Worm (Caenorhabditis elegans) whole organism, young adult: ENCODE data around the gene gcy-20.

Source experiments
- B0019.2 ChIP-seq: fragments of 200-800 bp; sonication (Bioruptor generic); conservative IDR thresholded peaks from 2 replicates; pipeline ENCODE4 v1.3.6; 2022; ENCODE audit warnings: missing genetic modification reagents, missing genetic modification characterization, missing compliant biosample characterization
- B0035.1 ChIP-seq: sonication (generic microtip); optimal IDR thresholded peaks from 2 replicates; lab custom pipeline; 2016; ENCODE audit warnings: missing genetic modification characterization, mild to moderate bottlenecking, missing compliant biosample characterization, missing genotype, missing genetic modification reagents
- C06A6.2 ChIP-seq: fragments of 200-800 bp; sonication (Bioruptor generic); conservative IDR thresholded peaks from 2 replicates; pipeline ENCODE4 v1.3.6; 2022; ENCODE audit warnings: missing genetic modification characterization, missing compliant biosample characterization
- F57A8.1 ChIP-seq: fragments of 200-800 bp; sonication (Bioruptor generic); optimal IDR thresholded peaks from 2 replicates; lab custom pipeline; 2018; ENCODE audit warnings: mild to moderate bottlenecking, missing genetic modification characterization, moderate library complexity, missing compliant biosample characterization
- K11D2.4 ChIP-seq: fragments of 200-800 bp; sonication (Bioruptor generic); IDR thresholded peaks from 2 replicates; pipeline ENCODE4 v1.3.6; 2022; ENCODE audit warnings: missing genetic modification reagents, missing genetic modification characterization, missing compliant biosample characterization
- K12H6.12 ChIP-seq: fragments of 200-800 bp; sonication (Bioruptor generic); optimal IDR thresholded peaks from 2 replicates; lab custom pipeline; 2018; ENCODE audit warnings: mild to moderate bottlenecking, missing genetic modification characterization, missing compliant biosample characterization
- Y53F4B.3 ChIP-seq: fragments of 200-800 bp; sonication (Bioruptor generic); IDR thresholded peaks from 2 replicates; pipeline ENCODE4 v1.3.6; 2022; ENCODE audit warnings: missing genetic modification reagents, missing genetic modification characterization, missing compliant biosample characterization
- Y67H2A.10 ChIP-seq: fragments of 200-800 bp; sonication (Bioruptor generic); conservative IDR thresholded peaks from 2 replicates; pipeline ENCODE4 v1.3.6; 2022; ENCODE audit warnings: missing genetic modification reagents, missing genetic modification characterization, missing compliant biosample characterization
- Y95B8A.8 ChIP-seq: fragments of 200-800 bp; sonication (Bioruptor generic); IDR thresholded peaks from 2 replicates; pipeline ENCODE4 v1.3.6; 2022; ENCODE audit warnings: missing genetic modification reagents, missing genetic modification characterization, missing compliant biosample characterization
- aptf-2 ChIP-seq: fragments of 200-800 bp; sonication (Bioruptor generic); conservative IDR thresholded peaks from 2 replicates; pipeline ENCODE4 v1.3.6; 2022; ENCODE audit warnings: missing genetic modification reagents, missing genetic modification characterization, missing compliant biosample characterization
- aptf-3 ChIP-seq: fragments of 200-800 bp; sonication (Bioruptor generic); IDR thresholded peaks from 2 replicates; pipeline ENCODE4 v1.3.6; 2022; ENCODE audit warnings: missing genetic modification characterization, missing compliant biosample characterization
- ccch-3 ChIP-seq: fragments of 200-800 bp; sonication (Bioruptor generic); optimal IDR thresholded peaks from 2 replicates; lab custom pipeline; 2018; ENCODE audit warnings: mild to moderate bottlenecking, missing genetic modification characterization, missing compliant biosample characterization
- cebp-1 ChIP-seq, 2 experiments: fragments of 200-800 bp in 1 of 2; sonication (Bioruptor generic) in 1 of 2; sonication (generic microtip) in 1 of 2; IDR thresholded peaks in 1 of 2; optimal IDR thresholded peaks in 1 of 2; 2 replicates each; pipeline versions ENCODE4 v1.3.6 to Lab custom; 2017 to 2022; ENCODE audit warnings: missing compliant biosample characterization in 2 of 2, missing genetic modification characterization in 2 of 2, mild to moderate bottlenecking in 1 of 2, missing genetic modification reagents in 1 of 2, moderate library complexity in 1 of 2
- ceh-58 ChIP-seq: fragments of 200-800 bp; sonication (Bioruptor generic); IDR thresholded peaks from 2 replicates; pipeline ENCODE4 v1.3.6; 2022; ENCODE audit warnings: missing genetic modification characterization, missing compliant biosample characterization
- ceh-79 ChIP-seq: sonication (generic microtip); optimal IDR thresholded peaks from 2 replicates; lab custom pipeline; 2017; ENCODE audit warnings: mild to moderate bottlenecking, missing genetic modification characterization, missing compliant biosample characterization
- ceh-91 ChIP-seq: fragments of 200-800 bp; sonication (Bioruptor generic); IDR thresholded peaks from 2 replicates; pipeline ENCODE4 v1.3.6; 2022; ENCODE audit warnings: missing genetic modification reagents, missing genetic modification characterization, missing compliant biosample characterization
- dox-1 ChIP-seq: fragments of 200-800 bp; sonication (Bioruptor generic); IDR thresholded peaks from 2 replicates; pipeline ENCODE4 v1.3.6; 2022; ENCODE audit warnings: missing genetic modification reagents, missing genetic modification characterization, missing compliant biosample characterization
- ekl-4 ChIP-seq: fragments of 200-800 bp; sonication (Bioruptor generic); IDR thresholded peaks from 2 replicates; pipeline ENCODE4 v1.3.6; 2022; ENCODE audit warnings: missing genetic modification reagents, missing genetic modification characterization, missing compliant biosample characterization
- ets-4 ChIP-seq: fragments of 200-800 bp; sonication (Bioruptor generic); optimal IDR thresholded peaks from 2 replicates; lab custom pipeline; 2018; ENCODE audit warnings: mild to moderate bottlenecking, missing genetic modification characterization, missing compliant biosample characterization
- hmg-1.2 ChIP-seq: fragments of 200-800 bp; sonication (Bioruptor generic); IDR thresholded peaks from 2 replicates; pipeline ENCODE4 v1.3.6; 2022; ENCODE audit warnings: missing genetic modification reagents, missing genetic modification characterization, missing compliant biosample characterization
- hmg-20 ChIP-seq: fragments of 200-800 bp; sonication (Bioruptor generic); IDR thresholded peaks from 2 replicates; pipeline ENCODE4 v1.3.6; 2022; ENCODE audit warnings: missing genetic modification reagents, missing genetic modification characterization, missing compliant biosample characterization
- hsf-1 ChIP-seq: fragments of 200-800 bp; sonication (Bioruptor generic); IDR thresholded peaks from 2 replicates; pipeline ENCODE4 v1.3.6; 2022; ENCODE audit warnings: missing genetic modification reagents, missing genetic modification characterization, missing compliant biosample characterization
- lag-1 ChIP-seq: fragments of 200-800 bp; sonication (Bioruptor generic); IDR thresholded peaks from 2 replicates; pipeline ENCODE4 v1.3.6; 2022; ENCODE audit warnings: missing genetic modification reagents, missing genetic modification characterization, missing compliant biosample characterization
- mcd-1 ChIP-seq: fragments of 200-800 bp; sonication (Bioruptor generic); IDR thresholded peaks from 2 replicates; pipeline ENCODE4 v1.3.6; 2022; ENCODE audit warnings: missing genetic modification reagents, missing genetic modification characterization, missing compliant biosample characterization
- mes-4 ChIP-seq: sonication (generic microtip); optimal IDR thresholded peaks from 2 replicates; lab custom pipeline; 2016; ENCODE audit warnings: missing genotype, missing genetic modification characterization, missing compliant biosample characterization
- nfyb-1 ChIP-seq: fragments of 200-800 bp; sonication (Bioruptor generic); IDR thresholded peaks from 2 replicates; pipeline ENCODE4 v1.3.6; 2022; ENCODE audit warnings: missing genetic modification reagents, missing genetic modification characterization, missing compliant biosample characterization
- nhr-80 ChIP-seq: sonication (generic microtip); optimal IDR thresholded peaks from 2 replicates; lab custom pipeline; 2016; ENCODE audit warnings: missing genetic modification characterization, missing compliant biosample characterization
- pbrm-1 ChIP-seq: fragments of 200-800 bp; sonication (Bioruptor generic); IDR thresholded peaks from 2 replicates; pipeline ENCODE4 v1.3.6; 2022; ENCODE audit warnings: missing genetic modification reagents, missing genetic modification characterization, missing compliant biosample characterization
- rcor-1 ChIP-seq: fragments of 200-800 bp; sonication (Bioruptor generic); IDR thresholded peaks from 2 replicates; pipeline ENCODE4 v1.3.6; 2022; ENCODE audit warnings: missing genetic modification reagents, missing genetic modification characterization, missing compliant biosample characterization
- sea-2 ChIP-seq: fragments of 200-800 bp; sonication (Bioruptor generic); IDR thresholded peaks from 2 replicates; pipeline ENCODE4 v1.3.6; 2022; ENCODE audit warnings: missing genetic modification characterization, missing compliant biosample characterization
- snpc-1.3 ChIP-seq: sonication (generic microtip); optimal IDR thresholded peaks from 2 replicates; lab custom pipeline; 2017; ENCODE audit warnings: missing genetic modification characterization, mild to moderate bottlenecking, missing compliant biosample characterization, antibody characterized with exemption, moderate library complexity, missing genotype, missing genetic modification reagents; ENCODE audit not compliant: insufficient read depth
- snpc-4 ChIP-seq, 5 experiments: fragments of 150-350 bp in 1 of 5; sonication (generic microtip) in 4 of 5; optimal IDR thresholded peaks; 2 replicates each; lab custom pipeline; 2014 to 2018; ENCODE audit warnings: missing genetic modification characterization in 5 of 5, missing biosample characterization in 3 of 5, antibody characterized with exemption in 2 of 5, mild to moderate bottlenecking in 2 of 5, missing compliant biosample characterization in 2 of 5, missing genotype in 2 of 5, moderate library complexity in 2 of 5, missing genetic modification reagents in 1 of 5
- sptf-2 ChIP-seq: fragments of 200-800 bp; sonication (Bioruptor generic); optimal IDR thresholded peaks from 2 replicates; lab custom pipeline; 2018; ENCODE audit warnings: mild to moderate bottlenecking, missing genetic modification characterization, missing compliant biosample characterization
- unc-62 ChIP-seq: fragments of 150-350 bp; optimal IDR thresholded peaks from 2 replicates; lab custom pipeline; 2014; ENCODE audit warnings: missing biosample characterization, missing genetic modification reagents, missing genetic modification characterization
- xnd-1 ChIP-seq: sonication (generic microtip); optimal IDR thresholded peaks from 2 replicates; lab custom pipeline; 2016; ENCODE audit warnings: missing genotype, missing genetic modification reagents, missing genetic modification characterization, missing compliant biosample characterization
- zim-3 ChIP-seq: sonication (generic microtip); optimal IDR thresholded peaks from 2 replicates; lab custom pipeline; 2017; ENCODE audit warnings: mild to moderate bottlenecking, missing genetic modification characterization, moderate library complexity, missing compliant biosample characterization
- ztf-26 ChIP-seq: sonication (generic microtip); optimal IDR thresholded peaks from 2 replicates; lab custom pipeline; 2017; ENCODE audit warnings: missing genetic modification characterization, missing compliant biosample characterization
- ztf-6 ChIP-seq: fragments of 200-800 bp; sonication (Bioruptor generic); IDR thresholded peaks from 2 replicates; pipeline ENCODE4 v1.3.6; 2022; ENCODE audit warnings: missing genetic modification reagents, missing genetic modification characterization, missing compliant biosample characterization

The gcy-20 gene

ce11 chrV:16297070-16297469, 43.5 kb upstream of the gcy-20 start, which contains the start of gene srbc-83:
srbc-83 (plus strand) TSS chrV:16297370.
- no peak for TF ChIP-seq cebp-1 (GFP tag; IDR thresholded peaks at IDR 0.05; lab: Robert Waterston, UW)
- no peak for TF ChIP-seq cebp-1 (tag; optimal IDR thresholded peaks at IDR 0.05; lab: Kevin White, UChicago)
- no peak for TF ChIP-seq ztf-6 (GFP tag; lab: Robert Waterston, UW)
- TF ChIP-seq B0019.2 (GFP tag; lab: Robert Waterston, UW), result no peak
- TF ChIP-seq ets-4 (GFP tag; lab: Kevin White, UChicago), result no peak
- TF ChIP-seq sea-2, result no peak
- TF ChIP-seq sptf-2 (GFP tag; lab: Kevin White, UChicago), result no peak
- TF ChIP-seq K12H6.12 (tag; lab: Kevin White, UChicago), result no peak
- TF ChIP-seq Y53F4B.3 (GFP tag; lab: Robert Waterston, UW), result no peak
- TF ChIP-seq hmg-20, result no peak
- TF ChIP-seq aptf-3 (GFP tag; lab: Robert Waterston, UW), result no peak
- no peak for TF ChIP-seq ceh-58 (GFP tag; lab: Robert Waterston, UW)
- TF ChIP-seq K11D2.4, result no peak
- no peak for TF ChIP-seq lag-1 (GFP tag; lab: Robert Waterston, UW)
- no peak for TF ChIP-seq ceh-79 (tag; lab: Kevin White, UChicago)
- TF ChIP-seq Y67H2A.10 (GFP tag; lab: Robert Waterston, UW), result no peak
- no peak for TF ChIP-seq rcor-1 (GFP tag; lab: Robert Waterston, UW)
- no peak for TF ChIP-seq Y95B8A.8 (GFP tag; lab: Robert Waterston, UW)
- TF ChIP-seq nfyb-1 (GFP tag; lab: Robert Waterston, UW), result no peak
- TF ChIP-seq dox-1 (GFP tag; lab: Robert Waterston, UW), result no peak
- no peak for TF ChIP-seq ekl-4 (GFP tag; lab: Robert Waterston, UW)

ce11 chrV:16292409-16292808, 38.8 kb upstream of the gcy-20 start, which contains the start of gene oac-5:
oac-5 (plus strand) TSS chrV:16292709.
- TF ChIP-seq aptf-2 (no peak), nhr-80 (tag; lab: Kevin White, UChicago) (peak; percentile 15), B0035.1 (no peak)
- TF ChIP-seq, all 124 proteins: peak for 1

ce11 chrV:16287619-16288018, 34.0 kb upstream of the gcy-20 start, which contains the start of gene F28G4.3:
F28G4.3 (minus strand) TSS chrV:16287719.
- TF ChIP-seq hmg-1.2 (GFP tag; lab: Robert Waterston, UW) (no peak), ceh-91 (GFP tag; lab: Robert Waterston, UW) (no peak), xnd-1 (no peak), mes-4 (tag; lab: Kevin White, UChicago) (no peak), ztf-26 (tag; lab: Kevin White, UChicago) (no peak), zim-3 (tag; lab: Kevin White, UChicago) (no peak), ccch-3 (GFP tag; lab: Kevin White, UChicago) (no peak), snpc-4 (GFP tag; optimal IDR thresholded peaks at IDR 0.05; lab: Kevin White, UChicago) (no peak), snpc-4 (tag; optimal IDR thresholded peaks at IDR 0.05; lab: Kevin White, UChicago) (no peak), snpc-1.3 (tag; lab: Kevin White, UChicago) (no peak), C06A6.2 (GFP tag; lab: Robert Waterston, UW) (no peak), lag-1 (GFP tag; lab: Robert Waterston, UW) (no peak), unc-62 (no peak), F57A8.1 (GFP tag; lab: Kevin White, UChicago) (no peak), mcd-1 (GFP tag; lab: Robert Waterston, UW) (no peak), B0035.1 (no peak), rcor-1 (GFP tag; lab: Robert Waterston, UW) (no peak), hsf-1 (GFP tag; lab: Robert Waterston, UW) (no peak), pbrm-1 (no peak)
